Worm (Caenorhabditis elegans) whole organism, dauer: ENCODE results near the gene F36D4.4.
"Not testable (repeated sequence)": the region's sequence is repeated elsewhere in the genome, so short reads cannot be mapped to it uniquely, and the experiment has no call there.

ENCODE experiments used
- unc-62 ChIP-seq: sonication (generic microtip); optimal IDR thresholded peaks from 2 replicates; lab custom pipeline; 2017; ENCODE audit warnings: missing biosample characterization, missing genetic modification reagents, missing genetic modification characterization

F36D4.4 gene

DNA sequence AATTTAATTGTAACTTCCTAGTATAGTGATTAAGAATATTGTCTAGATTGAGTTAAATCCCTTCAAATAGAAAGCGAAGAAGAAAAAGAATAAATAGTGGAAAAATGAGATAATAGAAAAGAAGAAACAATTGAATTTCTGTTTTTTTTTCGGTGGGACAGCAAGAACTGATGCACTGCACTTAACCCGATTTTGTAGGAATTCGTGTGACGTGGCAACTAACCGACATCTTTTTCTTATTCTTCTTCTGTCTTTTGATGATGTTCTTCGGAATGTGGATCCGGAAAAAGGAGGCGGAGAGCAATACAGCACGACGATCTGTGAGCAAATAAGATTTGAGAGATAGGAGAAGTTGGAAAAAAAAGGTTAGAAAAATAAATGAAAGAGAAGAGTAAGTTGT is 5.5 kb downstream of the F36D4.4 start:
- no peak for TF ChIP-seq unc-62 (GFP tag; lab: Kevin White, UChicago)

DNA sequence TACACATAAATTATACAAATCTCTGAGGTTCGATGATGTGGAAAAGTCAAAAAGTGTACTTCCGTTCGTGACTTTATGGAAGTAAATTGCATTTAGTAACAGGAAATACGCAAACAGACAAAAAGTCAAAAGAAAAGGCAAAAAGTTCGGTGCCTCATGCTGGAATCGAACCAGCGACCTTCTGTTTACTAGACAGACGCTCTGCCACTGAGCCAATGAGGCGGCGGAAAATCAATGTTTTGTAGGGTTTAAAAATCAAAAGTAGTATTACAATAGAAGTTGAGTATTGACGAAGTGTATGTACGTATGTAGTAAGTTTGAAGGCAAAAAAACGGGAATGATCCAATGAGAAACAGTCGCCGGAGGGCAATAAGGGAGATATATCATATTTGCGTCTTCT is 7.5 kb downstream of the F36D4.4 start:
- no peak for TF ChIP-seq unc-62 (GFP tag; lab: Kevin White, UChicago)

DNA sequence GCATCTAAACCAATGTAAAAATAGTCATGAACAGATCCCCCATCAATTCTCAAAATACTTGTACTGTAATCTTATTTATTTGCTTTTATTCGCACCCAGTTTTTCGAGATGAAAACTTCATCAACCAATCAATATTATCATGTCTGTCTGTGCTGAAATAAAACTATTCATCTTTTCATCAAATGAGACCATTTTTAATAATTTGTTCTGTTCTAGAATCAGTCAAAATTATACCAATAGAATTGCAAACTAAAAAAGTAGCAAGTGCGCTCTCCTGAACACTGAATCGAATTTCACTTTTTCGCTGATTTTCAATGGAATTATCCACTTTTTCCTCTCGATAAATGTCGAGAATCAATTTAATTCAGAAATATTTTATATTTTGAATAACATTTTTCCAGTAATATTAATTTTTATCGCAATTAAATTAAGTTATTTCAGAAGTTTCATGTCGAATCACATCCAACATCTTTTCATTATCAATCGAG is 14.5 kb downstream of the F36D4.4 start, which contains the start of gene trpp-4:
TSS of gene trpp-4 (plus strand) at position 442 of the 488 bp plus-strand sequence.
- TF ChIP-seq unc-62 (GFP tag; lab: Kevin White, UChicago): no peak

DNA sequence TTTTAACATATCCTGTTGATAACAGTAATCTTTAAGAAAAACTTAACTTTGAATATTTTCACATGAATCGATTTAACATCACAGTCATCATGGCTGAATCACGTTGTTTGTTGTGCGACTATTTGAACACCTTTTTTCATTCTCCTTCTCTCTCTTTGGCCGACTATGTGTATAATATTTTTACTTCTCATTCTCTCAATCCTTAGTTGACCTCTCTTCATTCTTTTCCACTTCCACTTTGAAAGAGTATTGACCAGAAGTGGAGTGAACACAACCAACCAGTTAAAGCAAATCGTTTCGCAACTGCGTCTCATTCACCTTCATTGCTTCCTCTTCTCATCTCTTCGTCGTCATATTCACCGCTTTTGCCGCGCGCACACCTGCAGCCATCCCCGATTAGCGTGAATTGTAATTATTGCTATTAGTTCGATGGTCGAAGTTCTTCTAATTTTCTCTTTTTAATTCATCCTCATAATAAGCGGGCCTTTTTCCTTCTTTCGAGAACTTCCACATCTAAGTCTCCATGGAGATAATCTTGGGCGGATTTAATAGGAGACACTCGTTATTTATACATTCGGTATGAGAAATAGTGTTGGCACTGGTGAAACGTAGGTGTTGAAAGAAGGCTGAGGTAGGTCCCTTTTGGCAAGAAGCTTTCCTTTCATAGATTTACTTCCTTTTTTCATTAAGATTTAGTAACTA is 19.3 kb downstream of the F36D4.4 start:
- TF ChIP-seq unc-62 (GFP tag; lab: Kevin White, UChicago): no peak

DNA sequence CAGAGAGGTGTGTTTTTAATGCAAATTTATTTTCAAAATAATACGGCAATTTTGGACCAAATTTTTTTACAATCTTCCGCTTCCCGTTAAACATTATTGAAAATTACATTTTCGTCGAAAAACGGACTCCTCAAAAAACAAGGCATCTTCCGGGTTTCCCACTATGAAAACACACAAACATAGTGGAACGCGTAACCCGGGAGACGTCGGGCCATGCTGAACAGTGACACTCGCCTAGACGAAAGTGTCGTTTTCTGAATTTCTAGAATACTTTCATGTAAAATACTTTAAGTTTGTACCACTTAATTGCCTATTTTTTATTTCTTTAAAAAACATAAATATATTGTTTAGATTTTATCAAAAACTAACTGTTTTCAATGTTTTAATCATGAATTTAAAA is 22.5 kb downstream of the F36D4.4 start:
- no peak for TF ChIP-seq unc-62 (GFP tag; lab: Kevin White, UChicago)

DNA sequence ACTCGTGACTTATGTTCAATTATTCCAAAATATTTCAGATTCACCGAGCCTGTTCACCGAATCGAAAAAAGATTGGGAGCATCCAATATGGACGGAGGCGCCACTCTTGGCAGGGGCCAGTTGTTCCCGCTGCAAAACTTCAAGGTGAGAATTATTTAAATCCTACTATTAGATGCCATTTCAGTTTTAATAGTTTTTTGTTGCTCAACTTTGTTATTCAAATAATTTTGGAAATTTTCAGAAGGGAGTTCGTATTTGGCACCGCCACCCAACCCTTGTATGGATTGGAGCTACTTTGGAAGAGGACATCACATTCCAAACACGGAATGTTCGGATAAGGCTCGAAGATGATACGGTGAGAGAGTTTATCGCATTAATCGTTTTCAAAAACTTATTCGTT is 28.3 kb downstream of the F36D4.4 start, which contains the start of gene hum-2:
TSS of gene hum-2 (plus strand) at position 33 of the 400 bp plus-strand sequence.
- TF ChIP-seq unc-62 (GFP tag; lab: Kevin White, UChicago): no peak

DNA sequence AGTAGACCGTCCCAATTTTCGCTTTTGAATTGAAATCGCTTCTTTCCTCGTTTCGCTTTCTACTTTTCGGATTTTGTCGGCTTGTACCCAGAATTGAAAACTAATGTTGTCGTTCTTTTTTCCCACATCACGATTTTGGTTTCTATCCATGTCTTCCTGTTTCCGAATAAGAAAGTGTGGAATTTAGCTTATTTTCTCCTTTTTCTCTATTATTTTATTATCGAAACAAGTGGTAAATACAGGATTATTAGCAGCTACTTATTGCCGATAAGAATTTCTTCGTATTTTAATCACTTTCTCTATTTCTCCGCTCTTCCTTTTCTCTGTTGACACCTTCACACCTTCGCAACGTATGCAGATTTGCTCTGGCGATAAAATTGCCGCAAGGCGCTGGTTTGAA is 29.5 kb downstream of the F36D4.4 start:
- no peak for TF ChIP-seq unc-62 (GFP tag; lab: Kevin White, UChicago)

DNA sequence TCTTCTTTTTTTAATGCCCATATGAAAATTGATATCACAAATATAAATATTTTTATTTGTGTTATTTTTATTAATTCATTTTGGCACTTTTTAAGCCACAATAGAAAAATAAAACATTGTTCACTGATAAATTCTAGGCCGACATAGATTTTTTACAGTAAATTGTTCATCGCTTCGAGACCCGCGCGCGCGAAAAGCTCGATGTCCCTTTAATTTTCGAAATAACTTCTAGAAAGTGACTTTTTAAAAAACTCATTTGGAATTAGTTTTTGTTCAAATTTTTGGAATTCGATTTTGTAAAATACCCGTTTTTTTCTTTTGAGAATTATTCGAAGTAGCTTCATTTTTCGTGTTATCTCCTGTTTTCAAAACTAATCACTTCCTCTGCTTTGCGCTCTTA is 30.1 kb downstream of the F36D4.4 start:
- no peak for TF ChIP-seq unc-62 (GFP tag; lab: Kevin White, UChicago)

DNA sequence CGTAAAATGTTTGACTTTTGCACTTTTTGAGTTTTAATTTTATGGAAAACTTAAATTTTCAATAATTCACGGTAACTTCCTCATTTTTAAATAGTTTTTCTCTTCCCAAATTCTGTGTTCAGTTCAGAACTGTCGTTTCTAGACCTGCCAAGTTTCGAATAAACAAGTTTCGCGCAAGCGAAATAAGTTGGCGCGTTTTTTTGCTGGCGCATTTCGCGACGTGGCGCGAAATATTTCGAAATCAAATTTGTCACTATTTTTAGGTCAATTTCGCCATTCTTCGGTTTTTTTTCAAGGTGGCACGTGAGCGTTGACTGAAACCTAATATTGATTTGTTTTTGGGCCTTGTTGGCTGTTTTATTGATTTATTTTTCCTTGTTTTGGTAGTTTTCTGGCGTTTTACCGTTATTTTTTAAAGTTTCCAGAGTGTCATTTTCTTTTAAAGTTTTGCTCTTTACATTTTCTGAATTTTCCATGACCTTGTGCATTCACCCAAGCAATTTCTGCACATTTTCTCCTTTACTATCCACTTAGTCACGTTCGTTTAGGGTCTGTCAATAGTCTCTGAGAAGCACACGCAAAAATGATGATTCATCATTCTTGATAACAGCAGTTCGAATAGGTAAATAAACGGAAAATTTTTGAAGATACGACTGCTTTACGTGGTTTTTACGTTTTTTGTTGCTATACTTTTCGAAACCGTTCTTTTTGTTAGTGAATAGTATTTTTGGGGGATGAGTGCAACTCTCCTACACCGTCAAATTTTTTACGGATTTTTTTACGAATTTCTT is 31.7 kb downstream of the F36D4.4 start:
- TF ChIP-seq unc-62 (GFP tag; lab: Kevin White, UChicago): no peak

DNA sequence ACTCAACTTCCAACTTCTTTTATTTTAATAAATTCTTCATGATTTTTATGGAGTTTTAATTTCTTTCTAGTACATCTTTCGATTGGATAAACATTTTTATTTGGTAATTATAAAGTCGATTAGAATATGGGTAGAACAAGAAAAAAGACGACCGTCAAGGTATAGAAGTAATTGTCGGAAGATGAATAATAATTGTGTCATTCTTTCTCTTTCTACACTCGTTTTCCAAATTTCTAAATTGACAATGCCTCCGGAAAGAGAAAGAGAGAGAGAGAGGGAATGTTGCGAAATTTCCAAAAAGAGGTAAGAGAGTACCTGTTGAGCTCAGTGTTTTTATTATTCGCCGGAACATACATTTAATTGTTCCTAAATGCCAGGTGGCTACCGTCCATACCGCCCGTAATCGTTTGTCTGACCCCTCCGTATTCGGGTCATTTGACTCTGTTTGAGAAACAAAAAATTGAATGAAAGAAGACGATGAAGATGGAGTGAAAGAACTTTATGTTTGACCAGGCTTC is 32.5 kb downstream of the F36D4.4 start, which contains the start of gene E02C12.12:
TSS of gene E02C12.12 (minus strand) at position 468 of the 518 bp plus-strand sequence.
- no peak for TF ChIP-seq unc-62 (GFP tag; lab: Kevin White, UChicago)

DNA sequence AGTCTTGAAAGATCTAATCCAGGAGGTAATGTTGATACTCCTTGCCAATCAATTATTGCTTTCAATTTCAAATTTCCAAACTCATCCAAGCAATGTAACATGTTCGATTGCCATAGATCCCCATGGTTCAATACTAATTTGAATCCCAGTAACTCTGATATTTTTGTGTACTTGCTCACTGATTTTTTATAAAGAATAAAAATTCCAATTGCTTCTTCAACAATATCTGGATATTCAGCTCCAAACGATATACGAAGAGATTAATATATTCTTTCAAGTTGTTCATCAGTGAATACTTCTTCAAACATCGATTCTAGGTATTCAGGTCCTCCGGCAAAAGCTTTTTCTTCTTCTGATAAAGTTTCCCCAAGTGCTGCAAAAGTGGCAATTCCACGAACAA is 34.6 kb downstream of the F36D4.4 start, which contains the start of gene E02C12.11:
TSS of gene E02C12.11 (minus strand) at position 101 of the 400 bp plus-strand sequence.
- not testable (repeated sequence) for TF ChIP-seq unc-62 (GFP tag; lab: Kevin White, UChicago)

DNA sequence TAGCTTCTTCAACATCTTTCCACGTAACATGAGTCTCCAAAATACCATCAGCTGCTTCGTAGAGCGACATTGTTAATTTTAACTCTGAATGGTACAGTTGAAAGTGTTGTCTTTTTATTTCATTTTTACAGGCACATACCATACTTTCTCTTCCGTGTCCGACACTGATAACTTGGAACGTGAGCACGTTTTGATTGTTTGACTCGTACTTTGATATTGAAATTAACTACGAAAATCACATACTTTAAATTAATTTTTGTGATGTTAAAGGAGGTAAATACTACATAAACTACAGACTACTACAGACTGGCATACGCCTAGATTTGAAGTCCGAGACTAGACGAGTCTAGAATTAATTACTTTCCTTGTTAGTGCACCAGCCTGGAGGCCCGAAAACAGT is 36.1 kb downstream of the F36D4.4 start, which contains the start of gene E02C12.10:
TSS of gene E02C12.10 (minus strand) at position 75 of the 400 bp plus-strand sequence.
- no peak for TF ChIP-seq unc-62 (GFP tag; lab: Kevin White, UChicago)

DNA sequence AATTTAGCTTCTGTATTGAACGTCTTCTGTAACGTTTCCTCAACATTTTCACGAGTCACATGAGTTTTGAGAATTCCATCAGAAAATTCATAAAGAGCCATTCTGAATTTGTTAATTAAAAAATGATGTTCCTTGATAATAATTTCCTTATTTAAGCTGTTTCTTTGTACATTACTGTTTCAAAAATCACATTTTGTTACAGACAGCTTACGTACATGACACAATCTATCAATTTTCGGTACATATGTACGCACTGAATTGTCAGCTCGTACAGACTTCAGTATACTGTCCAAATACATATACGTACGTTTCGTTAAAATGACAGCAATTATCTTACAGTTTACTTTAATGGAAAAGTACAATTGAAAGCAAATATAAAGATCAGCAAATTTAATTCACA is 38.0 kb downstream of the F36D4.4 start, which contains the start of gene E02C12.19:
TSS of gene E02C12.19 (minus strand) at position 101 of the 400 bp plus-strand sequence.
- no peak for TF ChIP-seq unc-62 (GFP tag; lab: Kevin White, UChicago)

DNA sequence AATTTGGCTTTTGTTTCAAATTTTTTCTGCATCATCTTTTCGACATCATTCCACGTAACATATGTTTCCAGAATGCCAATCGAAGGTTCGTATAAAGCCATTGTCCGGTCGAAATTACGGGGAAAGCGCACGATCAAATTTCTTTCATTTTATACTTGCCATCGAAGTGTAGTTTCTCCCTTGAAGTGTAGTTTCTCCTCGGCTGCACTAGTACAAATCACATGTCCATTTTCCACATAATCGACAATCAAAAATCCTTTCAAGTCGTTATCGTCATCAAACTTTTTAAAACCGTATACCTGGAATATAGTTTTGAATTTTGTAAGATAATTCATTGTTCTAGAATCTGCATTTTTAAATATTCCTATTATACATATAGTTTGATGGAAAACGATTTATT is 39.0 kb downstream of the F36D4.4 start, which contains the start of gene E02C12.9:
TSS of gene E02C12.9 (minus strand) at position 101 of the 400 bp plus-strand sequence.
- no peak for TF ChIP-seq unc-62 (GFP tag; lab: Kevin White, UChicago)

DNA sequence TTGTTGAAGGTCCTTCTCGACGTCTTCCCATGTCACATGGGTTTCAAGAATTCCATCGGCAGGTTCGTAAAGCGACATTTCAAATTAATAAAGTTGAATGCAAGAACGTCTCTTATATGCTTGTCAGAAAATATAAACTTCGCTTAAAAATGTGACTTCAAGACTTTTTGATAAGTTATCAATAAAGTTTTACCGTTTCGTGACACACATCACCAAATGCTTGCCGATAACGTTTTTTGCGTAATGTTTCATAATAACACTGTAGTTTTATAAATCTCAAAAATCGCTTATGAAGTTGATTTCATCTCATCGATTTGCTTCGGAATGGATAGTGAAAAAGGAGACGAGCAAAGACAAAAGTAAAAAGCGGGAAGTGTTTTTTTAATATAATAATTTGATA is 40.9 kb downstream of the F36D4.4 start, which contains the start of gene E02C12.8:
TSS of gene E02C12.8 (minus strand) at position 141 of the 400 bp plus-strand sequence.
- TF ChIP-seq unc-62 (GFP tag; lab: Kevin White, UChicago): no peak
